Worm (Caenorhabditis elegans): ENCODE measurements around the gene nhr-125.

Gene nhr-125

ce11 chrV:4304240-4304639 lies 21.1 kb downstream of the nhr-125 start:
- no peak for TF ChIP-seq nhr-237 (tag; optimal IDR thresholded peaks at IDR 0.05)
- no peak for TF ChIP-seq Y55F3AM.14 (GFP tag; optimal IDR thresholded peaks at IDR 0.05)
- no peak for TF ChIP-seq egl-27 (tag; optimal IDR thresholded peaks at IDR 0.05)
- no peak for TF ChIP-seq nhr-25 (tag; optimal IDR thresholded peaks at IDR 0.05)

DNA sequence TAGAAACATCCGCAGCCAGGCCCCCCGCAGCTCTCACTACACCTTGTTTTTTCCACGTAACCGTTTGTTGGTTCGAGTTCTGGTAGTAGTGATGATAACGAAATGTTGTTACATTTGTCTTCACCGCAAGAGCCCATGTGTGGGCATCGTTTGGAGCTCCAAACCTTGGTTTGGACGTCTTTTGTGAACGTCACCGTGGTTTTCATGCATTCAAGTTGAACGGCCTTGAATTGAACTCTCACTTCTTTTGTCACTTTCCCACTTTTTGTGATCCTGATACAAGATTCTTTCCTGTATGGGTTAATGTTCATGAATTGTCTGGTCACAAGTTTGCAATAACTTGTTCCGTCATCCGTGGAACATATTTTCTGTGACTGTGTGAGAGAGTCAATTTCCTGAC lies 21.5 kb downstream of the nhr-125 start:
- no peak for TF ChIP-seq nhr-77 (tag; optimal IDR thresholded peaks at IDR 0.05)
- TF ChIP-seq lsy-2 (tag; optimal IDR thresholded peaks at IDR 0.05): no peak
- no peak for TF ChIP-seq nhr-11 (tag; optimal IDR thresholded peaks at IDR 0.05)
- no peak for TF ChIP-seq unc-39 (tag; optimal IDR thresholded peaks at IDR 0.05)
- TF ChIP-seq ZK546.5 (tag; optimal IDR thresholded peaks at IDR 0.05): no peak
- TF ChIP-seq egl-27 (tag; optimal IDR thresholded peaks at IDR 0.05): no peak
- no peak for TF ChIP-seq nhr-12 (tag; optimal IDR thresholded peaks at IDR 0.05)
- TF ChIP-seq C34F6.9 (tag; optimal IDR thresholded peaks at IDR 0.05): no peak
- TF ChIP-seq alr-1 (tag; optimal IDR thresholded peaks at IDR 0.05): no peak
- no peak for TF ChIP-seq nhr-6 (tag; optimal IDR thresholded peaks at IDR 0.05)
- no peak for TF ChIP-seq sma-9 (GFP tag; optimal IDR thresholded peaks at IDR 0.05)
- TF ChIP-seq sma-9 (tag; optimal IDR thresholded peaks at IDR 0.05): no peak
- TF ChIP-seq aly-2 (tag; optimal IDR thresholded peaks at IDR 0.05): no peak
- no peak for TF ChIP-seq Y55F3AM.14 (GFP tag; optimal IDR thresholded peaks at IDR 0.05)
- TF ChIP-seq ztf-11 (tag; optimal IDR thresholded peaks at IDR 0.05): no peak
- no peak for TF ChIP-seq R02D3.7 (tag; optimal IDR thresholded peaks at IDR 0.05)
- no peak for TF ChIP-seq fos-1 (tag; optimal IDR thresholded peaks at IDR 0.05)

DNA sequence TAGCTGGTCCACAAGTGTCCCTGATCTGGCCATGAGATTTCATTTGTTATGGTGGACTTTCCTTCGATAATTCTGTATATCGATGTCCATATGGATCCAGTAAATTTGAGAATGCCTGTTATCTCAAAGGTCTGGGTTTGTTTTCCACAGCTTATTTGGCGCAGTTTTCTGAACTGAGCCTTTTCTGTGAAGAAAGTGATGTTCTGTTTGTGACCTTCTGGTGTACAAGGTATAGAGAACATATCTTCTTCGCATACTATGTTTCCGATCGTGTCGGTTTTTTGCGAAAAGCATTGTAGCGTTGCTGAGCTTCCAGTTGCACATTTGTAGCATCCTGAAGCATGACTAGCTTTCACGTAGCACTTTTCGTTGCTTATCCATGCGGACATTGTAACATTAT lies 22.5 kb downstream of the nhr-125 start:
- TF ChIP-seq nhr-23 (tag; optimal IDR thresholded peaks at IDR 0.05) (no peak), F13H6.1 (tag; optimal IDR thresholded peaks at IDR 0.05) (no peak), ztf-4 (tag; optimal IDR thresholded peaks at IDR 0.05) (no peak), lin-39 (tag; optimal IDR thresholded peaks at IDR 0.05) (no peak), mbf-1 (tag; optimal IDR thresholded peaks at IDR 0.05) (no peak), snpc-4 (tag; optimal IDR thresholded peaks at IDR 0.05) (no peak)

- TF ChIP-seq blmp-1 (tag; optimal IDR thresholded peaks at IDR 0.05; ENCODE audit: insufficient read depth) (no peak), nhr-12 (tag; optimal IDR thresholded peaks at IDR 0.05) (no peak), nhr-21 (tag; optimal IDR thresholded peaks at IDR 0.05) (no peak), nhr-237 (tag; optimal IDR thresholded peaks at IDR 0.05) (no peak), sma-9 (GFP tag; optimal IDR thresholded peaks at IDR 0.05) (no peak), sma-9 (tag; optimal IDR thresholded peaks at IDR 0.05) (no peak), unc-55 (GFP tag; optimal IDR thresholded peaks at IDR 0.05) (no peak), mdl-1 (tag; optimal IDR thresholded peaks at IDR 0.05) (no peak), unc-39 (tag; optimal IDR thresholded peaks at IDR 0.05) (no peak), gmeb-1 (tag; optimal IDR thresholded peaks at IDR 0.05) (no peak), lin-39 (tag; optimal IDR thresholded peaks at IDR 0.05) (no peak), nhr-129 (tag; optimal IDR thresholded peaks at IDR 0.05) (no peak)
Observed at ce11 chrV:4299741-4300140, 25.6 kb downstream of the nhr-125 start, which contains the start of gene ZC132.3. Gene ZC132.3 (minus strand): TSS chrV:4299841.

ce11 chrV:4298579-4298978 lies 26.7 kb downstream of the nhr-125 start, which contains the start of gene ZC132.11:
Gene ZC132.11 (minus strand): TSS chrV:4298679.
- TF ChIP-seq dmd-4 (tag; optimal IDR thresholded peaks at IDR 0.05): no peak
- no peak for TF ChIP-seq R02D3.7 (tag; optimal IDR thresholded peaks at IDR 0.05)
- TF ChIP-seq lin-13 (GFP tag; optimal IDR thresholded peaks at IDR 0.05): no peak
- no peak for TF ChIP-seq peb-1 (tag; optimal IDR thresholded peaks at IDR 0.05)
- no peak for TF ChIP-seq egl-27 (tag; optimal IDR thresholded peaks at IDR 0.05)
- TF ChIP-seq alr-1 (tag; optimal IDR thresholded peaks at IDR 0.05): no peak
- TF ChIP-seq mab-5 (tag; optimal IDR thresholded peaks at IDR 0.05): no peak
- no peak for TF ChIP-seq lin-11 (tag; optimal IDR thresholded peaks at IDR 0.05)
- no peak for TF ChIP-seq ztf-4 (tag; optimal IDR thresholded peaks at IDR 0.05)
- no peak for TF ChIP-seq blmp-1 (tag; optimal IDR thresholded peaks at IDR 0.05; ENCODE audit: insufficient read depth)
- TF ChIP-seq F13H6.1 (tag; optimal IDR thresholded peaks at IDR 0.05): no peak
- no peak for TF ChIP-seq nhr-23 (tag; optimal IDR thresholded peaks at IDR 0.05)
- no peak for TF ChIP-seq ceh-82 (tag; optimal IDR thresholded peaks at IDR 0.05)
- TF ChIP-seq unc-55 (GFP tag; optimal IDR thresholded peaks at IDR 0.05): no peak
- no peak for TF ChIP-seq elt-1 (tag; optimal IDR thresholded peaks at IDR 0.05)
